Fruit fly (Drosophila melanogaster): ENCODE measurements around the gene t-cup.
A peak's percentile ranks its signal among the peaks of the same experiment; 100 is the strongest.

Gene t-cup

DNA sequence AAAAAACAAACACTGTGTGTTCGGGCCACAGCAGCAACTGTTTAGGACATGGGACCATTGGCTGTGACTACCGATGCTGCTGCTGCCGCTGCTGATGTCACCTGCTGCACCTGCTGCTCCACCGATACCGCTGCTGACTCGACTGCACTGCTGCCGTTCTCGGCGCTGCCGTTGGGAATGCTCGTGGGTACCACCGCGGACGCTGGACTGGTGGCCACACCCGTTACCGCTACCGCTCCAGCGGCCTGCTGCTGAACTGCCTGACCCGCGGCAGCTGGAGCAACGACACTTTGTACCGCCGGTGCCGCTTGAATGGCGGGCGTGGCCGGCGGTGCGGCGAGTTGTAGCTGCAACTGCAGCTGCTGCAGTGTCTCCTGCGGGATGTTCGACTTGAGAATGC is 39.4 kb downstream of the t-cup start (continued):
- TF ChIP-seq CG14965 (GFP tag; optimal IDR thresholded peaks at IDR 0.05; ENCODE audit: borderline replicate concordance) = no peak
- no peak for TF ChIP-seq en (GFP tag; optimal IDR thresholded peaks at IDR 0.05)
- TF ChIP-seq CG6765 (GFP tag; optimal IDR thresholded peaks at IDR 0.05) = no peak
- 0 out of 2 replicates have a peak, but pooled peaks have one; percentile 10 for TF ChIP-seq CG3847 (GFP tag; IDR thresholded peaks at IDR 0.05)
- no peak for TF ChIP-seq gcm2 (GFP tag; optimal IDR thresholded peaks at IDR 0.05)
- no peak for TF ChIP-seq sim (GFP tag; IDR thresholded peaks at IDR 0.05)
- TF ChIP-seq CG14050 (GFP tag; IDR thresholded peaks at IDR 0.05) = no peak
- TF ChIP-seq CG8765 (GFP tag; IDR thresholded peaks at IDR 0.05) = no peak
- no peak for TF ChIP-seq E2f1 (GFP tag; IDR thresholded peaks at IDR 0.05)
- no peak for TF ChIP-seq ab (GFP tag; optimal IDR thresholded peaks at IDR 0.05)
- no peak for TF ChIP-seq Hmx (GFP tag; optimal IDR thresholded peaks at IDR 0.05)
- TF ChIP-seq CG6175 (GFP tag; IDR thresholded peaks at IDR 0.05) = no peak
- no peak for TF ChIP-seq so (GFP tag; IDR thresholded peaks at IDR 0.05)
- no peak for TF ChIP-seq Gsc (GFP tag; IDR thresholded peaks at IDR 0.05)
- no peak for TF ChIP-seq CG16815 (GFP tag; optimal IDR thresholded peaks at IDR 0.05)
- TF ChIP-seq run (tag; optimal IDR thresholded peaks at IDR 0.05) = no peak
- no peak for TF ChIP-seq Sox100B (GFP tag; optimal IDR thresholded peaks at IDR 0.05)
- TF ChIP-seq D19B (GFP tag; optimal IDR thresholded peaks at IDR 0.05) = no peak
- TF ChIP-seq ci (GFP tag; IDR thresholded peaks at IDR 0.05) = 0 out of 3 replicates have a peak, but pooled peaks have one; percentile 37
- TF ChIP-seq CG10321 (GFP tag; IDR thresholded peaks at IDR 0.05) = 0 out of 2 replicates have a peak, but pooled peaks have one; percentile 4
- TF ChIP-seq CG14710 (tag; optimal IDR thresholded peaks at IDR 0.05) = no peak
- no peak for TF ChIP-seq Atf-2 (GFP tag; optimal IDR thresholded peaks at IDR 0.05)
- no peak for TF ChIP-seq CG34376 (GFP tag; optimal IDR thresholded peaks at IDR 0.05)
- TF ChIP-seq Hr3 (GFP tag; optimal IDR thresholded peaks at IDR 0.05) = no peak
- TF ChIP-seq CG10366 (GFP tag; IDR thresholded peaks at IDR 0.05) = no peak
- no peak for TF ChIP-seq pnt (GFP tag; optimal IDR thresholded peaks at IDR 0.05)
- TF ChIP-seq ac (GFP tag; optimal IDR thresholded peaks at IDR 0.05) = peak; percentile 98
- TF ChIP-seq CG3726 (GFP tag; IDR thresholded peaks at IDR 0.05) = 0 out of 3 replicates have a peak, but pooled peaks have one; percentile 35
- no peak for TF ChIP-seq CG10431 (GFP tag; optimal IDR thresholded peaks at IDR 0.05)
- no peak for TF ChIP-seq gem (tag; optimal IDR thresholded peaks at IDR 0.05)
- TF ChIP-seq CG17361 (GFP tag; IDR thresholded peaks at IDR 0.05) = no peak
- TF ChIP-seq her (GFP tag; optimal IDR thresholded peaks at IDR 0.05) = peak; percentile 6
- no peak for TF ChIP-seq eve (GFP tag; optimal IDR thresholded peaks at IDR 0.05)
- TF ChIP-seq nerfin-1 (tag; optimal IDR thresholded peaks at IDR 0.05) = no peak
- TF ChIP-seq ase (GFP tag; IDR thresholded peaks at IDR 0.05) = no peak
- no peak for TF ChIP-seq bbx (GFP tag; IDR thresholded peaks at IDR 0.05; ENCODE audit: partially characterized antibody)
- no peak for TF ChIP-seq CG11695 (GFP tag; IDR thresholded peaks at IDR 0.05)
- no peak for TF ChIP-seq cg (GFP tag; optimal IDR thresholded peaks at IDR 0.05)
- no peak for TF ChIP-seq twi (tag; optimal IDR thresholded peaks at IDR 0.05)

DNA sequence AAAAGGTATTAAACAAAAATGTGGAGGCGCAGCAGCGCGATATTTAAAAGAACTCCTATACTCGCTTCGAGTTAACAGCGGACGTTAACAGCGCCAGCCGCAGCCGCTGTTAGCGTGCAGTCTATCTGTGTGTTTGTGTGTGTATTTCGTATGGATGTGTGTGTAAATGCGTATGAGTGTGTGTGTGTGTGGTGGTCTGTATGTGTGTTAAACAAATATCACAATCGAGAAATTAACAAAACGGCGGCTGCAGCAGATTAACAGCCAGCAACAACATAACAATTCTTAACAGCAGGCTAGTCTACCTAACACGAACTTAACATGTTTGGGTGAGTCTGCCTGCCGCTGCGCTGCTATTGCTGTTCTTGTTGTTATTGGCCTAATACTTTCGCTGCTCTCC is 39.9 kb downstream of the t-cup start:
- no peak for TF ChIP-seq Six4 (GFP tag; optimal IDR thresholded peaks at IDR 0.05)
- peak; percentile 48 for TF ChIP-seq CG8924 (tag; optimal IDR thresholded peaks at IDR 0.05)
- peak; percentile 17 for TF ChIP-seq CrebB (tag; optimal IDR thresholded peaks at IDR 0.05)
- TF ChIP-seq Lhr (GFP tag; optimal IDR thresholded peaks at IDR 0.05) = no peak
- no peak for TF ChIP-seq CG15011 (GFP tag; optimal IDR thresholded peaks at IDR 0.05)
- TF ChIP-seq HLH4C (GFP tag; IDR thresholded peaks at IDR 0.05; ENCODE audit: partially characterized antibody) = no peak
- TF ChIP-seq CG12219 (GFP tag; optimal IDR thresholded peaks at IDR 0.05) = peak; percentile 28
- no peak for TF ChIP-seq CG8290 (GFP tag; optimal IDR thresholded peaks at IDR 0.05)
- peak in 1 of 2 experiments; percentile 38 for TF ChIP-seq CG8290 (tag; optimal IDR thresholded peaks at IDR 0.05)
- peak; percentile 25 for TF ChIP-seq stwl (tag; optimal IDR thresholded peaks at IDR 0.05)
- peak; percentile 97 for TF ChIP-seq cg (GFP tag; optimal IDR thresholded peaks at IDR 0.05)
- no peak for TF ChIP-seq CG17328 (GFP tag; IDR thresholded peaks at IDR 0.05)
- TF ChIP-seq Scr (GFP tag; IDR thresholded peaks at IDR 0.05; ENCODE audit: partially characterized antibody) = 0 out of 2 replicates have a peak, but pooled peaks have one; percentile 12
- TF ChIP-seq CG4328 (GFP tag; optimal IDR thresholded peaks at IDR 0.05) = peak; percentile 8
- TF ChIP-seq CG13296 (GFP tag; optimal IDR thresholded peaks at IDR 0.05) = peak; percentile 10
- peak; percentile 0 for TF ChIP-seq CG13424 (tag; optimal IDR thresholded peaks at IDR 0.05)
